Fruit fly (Drosophila melanogaster) whole organism, embryonic: ENCODE measurements around the gene mei-218.

Experiments
- Asciz ChIP-seq: fragments of 200-800 bp; sonication (Bioruptor generic); optimal IDR thresholded peaks from 2 replicates; lab custom pipeline; 2017; ENCODE audit warnings: missing biosample characterization, mild to moderate bottlenecking, missing genetic modification characterization, missing genetic modification reagents
- CG13775 ChIP-seq: fragments of 200-800 bp; sonication (Bioruptor generic); optimal IDR thresholded peaks from 3 replicates; lab custom pipeline; 2017; ENCODE audit warnings: missing biosample characterization, mild to moderate bottlenecking, missing genetic modification characterization
- CG16813 ChIP-seq: fragments of 200-800 bp; sonication (Bioruptor generic); IDR thresholded peaks from 3 replicates; pipeline ENCODE4 v1.3.6; 2022; ENCODE audit warnings: missing biosample characterization, missing genetic modification characterization; ENCODE audit not compliant: partially characterized antibody
- CG30020 ChIP-seq: fragments of 200-800 bp; optimal IDR thresholded peaks from 2 replicates; lab custom pipeline; 2019; ENCODE audit warnings: missing biosample characterization, mild to moderate bottlenecking, missing genetic modification characterization, moderate library complexity
- CG9215 ChIP-seq: fragments of 200-800 bp; sonication (Bioruptor generic); IDR thresholded peaks from 2 replicates; pipeline ENCODE4 v1.3.6; 2022; ENCODE audit warnings: missing biosample characterization, missing genetic modification characterization
- MESR4 ChIP-seq: fragments of 200-800 bp; sonication (Bioruptor generic); optimal IDR thresholded peaks from 2 replicates; lab custom pipeline; 2018; ENCODE audit warnings: missing biosample characterization, mild to moderate bottlenecking, missing genetic modification characterization, moderate library complexity
- Ravus ChIP-seq: fragments of 200-800 bp; sonication (Bioruptor generic); IDR thresholded peaks from 2 replicates; pipeline ENCODE4 v1.3.6; 2022; ENCODE audit warnings: missing biosample characterization, missing genetic modification characterization
- psq ChIP-seq: fragments of 200-800 bp; sonication (Bioruptor generic); optimal IDR thresholded peaks from 2 replicates; lab custom pipeline; 2017; ENCODE audit warnings: missing biosample characterization, missing genetic modification characterization

dm6 chrX:17160396-17161040 is 17.7 kb upstream of the mei-218 start:
- no peak for TF ChIP-seq CG9215 (GFP tag; lab: Robert Waterston, UW)
- no peak for TF ChIP-seq psq (GFP tag; lab: Kevin White, UChicago)
- no peak for TF ChIP-seq MESR4 (GFP tag; lab: Kevin White, UChicago)
- no peak for TF ChIP-seq CG13775 (GFP tag; lab: Kevin White, UChicago)
- no peak for TF ChIP-seq CG16813 (GFP tag; lab: Robert Waterston, UW)
- no peak for TF ChIP-seq CG30020 (tag; lab: Kevin White, UChicago)
- TF ChIP-seq Ravus (GFP tag; lab: Robert Waterston, UW), result no peak
- TF ChIP-seq Asciz (GFP tag; lab: Kevin White, UChicago), result no peak
